Worm (Caenorhabditis elegans): ENCODE results near the gene F29A7.8.

The F29A7.8 gene

DNA sequence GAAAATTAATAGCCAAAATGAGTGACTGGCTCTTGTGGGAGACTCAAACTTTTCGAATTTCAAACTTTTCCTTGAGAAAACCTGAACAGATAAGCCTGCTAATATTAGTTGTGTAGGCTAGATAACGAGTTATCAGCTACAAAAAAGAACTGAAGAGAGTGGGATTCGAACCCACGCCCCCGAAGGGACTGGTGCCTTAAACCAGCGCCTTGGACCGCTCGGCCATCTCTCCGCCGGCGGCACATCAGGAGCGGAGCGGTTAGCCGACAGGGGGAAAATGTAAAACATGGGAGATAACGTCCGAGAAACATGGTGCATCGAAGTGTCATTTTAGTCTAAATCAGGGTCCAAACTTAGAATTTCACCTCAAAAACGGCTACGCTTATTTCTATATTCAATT lies 22.2 kb downstream of the F29A7.8 start (continued):
- TF ChIP-seq zag-1 (tag; optimal IDR thresholded peaks at IDR 0.05) (no peak), daf-16 (GFP tag; optimal IDR thresholded peaks at IDR 0.05) (no peak), daf-16 (tag; optimal IDR thresholded peaks at IDR 0.05) (peak; percentile 13), ceh-44 (GFP tag; IDR thresholded peaks at IDR 0.05) (no peak), lin-39 (tag; optimal IDR thresholded peaks at IDR 0.05) (no peak), lin-13 (GFP tag; optimal IDR thresholded peaks at IDR 0.05) (peak; percentile 46), Y48G9A.11 (GFP tag; IDR thresholded peaks at IDR 0.05) (peak; percentile 66), nhr-25 (tag; optimal IDR thresholded peaks at IDR 0.05; ENCODE audit: borderline replicate concordance, insufficient read depth) (no peak), ceh-82 (tag; optimal IDR thresholded peaks at IDR 0.05) (no peak), egl-27 (tag; optimal IDR thresholded peaks at IDR 0.05) (no peak), fos-1 (tag; optimal IDR thresholded peaks at IDR 0.05) (no peak), hif-1 (tag; optimal IDR thresholded peaks at IDR 0.05) (no peak), egl-43 (GFP tag; IDR thresholded peaks at IDR 0.05) (peak; percentile 82), set-16 (GFP tag; IDR thresholded peaks at IDR 0.05) (peak; percentile 79), mxl-2 (GFP tag; conservative IDR thresholded peaks at IDR 0.05) (no peak), lir-3 (tag; optimal IDR thresholded peaks at IDR 0.05) (no peak), nhr-28 (tag; optimal IDR thresholded peaks at IDR 0.05) (no peak), ceh-28 (tag; optimal IDR thresholded peaks at IDR 0.05) (no peak), nhr-111 (GFP tag; optimal IDR thresholded peaks at IDR 0.05) (no peak), arid-1 (GFP tag; conservative IDR thresholded peaks at IDR 0.05) (no peak), nhr-42 (GFP tag; IDR thresholded peaks at IDR 0.05) (no peak), attf-4 (tag; optimal IDR thresholded peaks at IDR 0.05) (no peak), lin-1 (GFP tag; IDR thresholded peaks at IDR 0.05) (no peak), spr-3 (GFP tag; optimal IDR thresholded peaks at IDR 0.05) (no peak)

- TF ChIP-seq zip-11 (GFP tag; IDR thresholded peaks at IDR 0.05): no peak
- no peak for TF ChIP-seq lim-7 (GFP tag; IDR thresholded peaks at IDR 0.05)
- TF ChIP-seq nhr-48 (tag; optimal IDR thresholded peaks at IDR 0.05): no peak
- no peak for TF ChIP-seq nhr-6 (tag; optimal IDR thresholded peaks at IDR 0.05)
- TF ChIP-seq F10B5.3 (tag; optimal IDR thresholded peaks at IDR 0.05): no peak
- no peak for TF ChIP-seq zfp-2 (tag; optimal IDR thresholded peaks at IDR 0.05)
- no peak for TF ChIP-seq sdz-12 (GFP tag; optimal IDR thresholded peaks at IDR 0.05)
- TF ChIP-seq fos-1 (tag; optimal IDR thresholded peaks at IDR 0.05): no peak
- TF ChIP-seq nhr-102 (tag; optimal IDR thresholded peaks at IDR 0.05): no peak
- TF ChIP-seq madf-5 (GFP tag; IDR thresholded peaks at IDR 0.05): no peak
- TF ChIP-seq nhr-11 (tag; optimal IDR thresholded peaks at IDR 0.05): no peak
- no peak for TF ChIP-seq rbr-2 (tag; optimal IDR thresholded peaks at IDR 0.05)
- TF ChIP-seq unc-130 (GFP tag; optimal IDR thresholded peaks at IDR 0.05): no peak
- no peak for TF ChIP-seq nhr-237 (tag; optimal IDR thresholded peaks at IDR 0.05)
- no peak for TF ChIP-seq spr-3 (GFP tag; optimal IDR thresholded peaks at IDR 0.05)
- TF ChIP-seq hlh-30 (tag; optimal IDR thresholded peaks at IDR 0.05; ENCODE audit: insufficient read depth): no peak
- no peak for TF ChIP-seq lin-13 (GFP tag; optimal IDR thresholded peaks at IDR 0.05)
- TF ChIP-seq php-3 (GFP tag; IDR thresholded peaks at IDR 0.05): no peak
- no peak for TF ChIP-seq ceh-44 (GFP tag; IDR thresholded peaks at IDR 0.05)
- TF ChIP-seq mxl-3 (GFP tag; optimal IDR thresholded peaks at IDR 0.05): no peak
Observed at ce11 chrII:2735192-2735591, 22.7 kb downstream of the F29A7.8 start, which contains the start of gene wdr-31. Gene wdr-31 (minus strand): TSS chrII:2735292.

DNA sequence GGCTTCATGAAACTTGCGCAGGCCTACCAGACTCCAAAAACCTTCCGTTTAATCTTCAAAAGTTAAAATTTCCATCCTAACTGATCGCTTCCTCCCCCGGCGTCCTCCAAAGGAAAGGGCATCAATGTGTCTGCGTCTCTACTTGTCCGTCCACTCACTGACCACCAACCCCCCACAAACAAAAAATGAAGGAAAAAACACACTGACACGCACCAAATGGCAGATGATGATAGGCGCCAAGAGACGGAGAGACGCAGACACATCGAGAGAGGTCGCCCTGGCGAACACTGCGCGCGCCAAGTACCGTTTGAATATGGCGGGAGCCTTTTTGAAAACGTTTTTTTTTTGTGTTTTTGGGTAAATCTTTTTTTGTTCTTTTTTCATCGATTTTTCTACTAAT lies 23.1 kb downstream of the F29A7.8 start:
- TF ChIP-seq snpc-4 (tag; optimal IDR thresholded peaks at IDR 0.05) (no peak), F44E2.7 (GFP tag; IDR thresholded peaks at IDR 0.05) (no peak), attf-4 (tag; optimal IDR thresholded peaks at IDR 0.05) (no peak), lin-38 (GFP tag; IDR thresholded peaks at IDR 0.05) (no peak; the same call in 1 of the 2 replicates), vab-7 (GFP tag; IDR thresholded peaks at IDR 0.05) (no peak), nhr-77 (tag; optimal IDR thresholded peaks at IDR 0.05) (no peak), Y5F2A.4 (GFP tag; optimal IDR thresholded peaks at IDR 0.05) (no peak), dmd-9 (GFP tag; IDR thresholded peaks at IDR 0.05) (0 out of 2 replicates have a peak, but pooled peaks have one; percentile 44), mxl-2 (GFP tag; conservative IDR thresholded peaks at IDR 0.05) (no peak), nhr-10 (tag; optimal IDR thresholded peaks at IDR 0.05) (no peak), duxl-1 (tag; optimal IDR thresholded peaks at IDR 0.05; ENCODE audit: poor library complexity) (peak; percentile 84), ZK337.2 (GFP tag; IDR thresholded peaks at IDR 0.05) (no peak), nhr-28 (tag; optimal IDR thresholded peaks at IDR 0.05) (no peak), nhr-41 (GFP tag; IDR thresholded peaks at IDR 0.05) (no peak), ceh-28 (tag; optimal IDR thresholded peaks at IDR 0.05) (no peak)
